Worm (Caenorhabditis elegans): ENCODE data around the gene fat-7.

The fat-7 gene

DNA sequence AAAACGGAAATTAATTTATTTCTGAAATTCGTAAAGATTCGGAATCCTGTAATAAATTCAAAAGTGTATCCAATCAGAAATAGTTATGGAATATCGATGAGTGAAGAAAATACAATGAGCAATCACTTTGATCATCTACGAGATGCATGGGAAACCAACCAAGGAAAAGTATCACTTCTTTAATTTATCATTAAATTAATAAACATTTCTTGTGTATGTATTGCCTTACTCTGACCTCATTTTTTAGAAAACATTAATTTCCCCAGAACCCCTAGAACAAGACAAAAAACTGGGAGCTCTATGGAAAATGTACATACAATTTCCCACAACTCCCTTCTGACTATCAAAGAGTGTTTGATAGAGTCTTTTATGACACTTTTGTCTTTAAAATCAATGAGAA lies 19.0 kb downstream of the fat-7 start, which contains the start of gene F10D2.16:
TSS of gene F10D2.16 (plus strand) at position 301 of the 400 bp plus-strand sequence.
- TF ChIP-seq nhr-67 (tag; optimal IDR thresholded peaks at IDR 0.05) (no peak), snpc-4 (tag; optimal IDR thresholded peaks at IDR 0.05) (no peak), hmg-11 (tag; optimal IDR thresholded peaks at IDR 0.05) (no peak), daf-12 (tag; optimal IDR thresholded peaks at IDR 0.05) (no peak), eor-1 (tag; optimal IDR thresholded peaks at IDR 0.05) (no peak), unc-39 (tag; optimal IDR thresholded peaks at IDR 0.05) (no peak)

DNA sequence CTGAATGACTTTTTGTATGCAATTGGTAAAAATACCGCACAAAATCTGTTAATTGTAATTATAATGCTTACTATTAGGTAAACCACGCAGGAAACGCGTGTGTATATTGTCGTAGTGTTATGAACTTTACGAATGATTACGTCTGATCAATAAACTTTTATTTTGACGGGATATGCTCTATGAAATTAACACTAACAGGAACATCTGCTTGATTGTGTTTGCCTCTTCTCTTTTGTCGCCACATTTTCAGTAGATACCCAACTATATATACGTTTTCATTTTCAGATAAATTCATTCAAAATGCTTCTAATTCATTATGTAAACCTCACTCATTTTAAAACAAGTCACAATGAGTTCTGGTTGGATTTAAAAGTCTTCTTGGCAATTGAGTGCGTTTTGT lies 20.7 kb downstream of the fat-7 start, which contains the start of gene sre-10:
TSS of gene sre-10 (plus strand) at position 301 of the 400 bp plus-strand sequence.
- TF ChIP-seq tbx-2 (tag; optimal IDR thresholded peaks at IDR 0.05) = no peak
- no peak for TF ChIP-seq hmg-11 (tag; optimal IDR thresholded peaks at IDR 0.05)
- no peak for TF ChIP-seq mdl-1 (tag; optimal IDR thresholded peaks at IDR 0.05)
- no peak for TF ChIP-seq unc-62 (GFP tag; optimal IDR thresholded peaks at IDR 0.05)
- TF ChIP-seq eor-1 (tag; optimal IDR thresholded peaks at IDR 0.05) = no peak
- no peak for TF ChIP-seq egl-27 (tag; optimal IDR thresholded peaks at IDR 0.05)

DNA sequence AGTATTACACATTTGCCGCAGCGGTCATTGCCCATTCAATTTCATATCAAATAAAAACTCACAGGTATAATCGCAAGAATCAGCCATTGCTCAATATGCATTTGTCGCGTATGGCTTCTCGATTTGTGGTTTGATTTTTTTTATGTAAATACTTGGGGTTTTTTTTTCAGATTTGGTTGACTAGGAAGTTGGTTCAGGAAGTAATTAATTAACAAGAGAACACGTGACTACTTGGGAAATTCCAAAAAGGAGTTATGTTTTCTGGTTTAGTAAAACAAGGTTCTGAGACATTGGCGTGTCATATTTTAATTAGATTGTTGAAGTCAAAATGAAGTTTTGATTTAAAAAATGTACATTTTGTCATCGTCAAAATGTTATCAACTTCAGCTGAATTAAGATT lies 22.0 kb downstream of the fat-7 start, which contains the start of gene srx-36:
TSS of gene srx-36 (minus strand) at position 101 of the 400 bp plus-strand sequence.
- TF ChIP-seq lsy-12 (tag; optimal IDR thresholded peaks at IDR 0.05) (no peak), lin-39 (tag; optimal IDR thresholded peaks at IDR 0.05) (no peak)

DNA sequence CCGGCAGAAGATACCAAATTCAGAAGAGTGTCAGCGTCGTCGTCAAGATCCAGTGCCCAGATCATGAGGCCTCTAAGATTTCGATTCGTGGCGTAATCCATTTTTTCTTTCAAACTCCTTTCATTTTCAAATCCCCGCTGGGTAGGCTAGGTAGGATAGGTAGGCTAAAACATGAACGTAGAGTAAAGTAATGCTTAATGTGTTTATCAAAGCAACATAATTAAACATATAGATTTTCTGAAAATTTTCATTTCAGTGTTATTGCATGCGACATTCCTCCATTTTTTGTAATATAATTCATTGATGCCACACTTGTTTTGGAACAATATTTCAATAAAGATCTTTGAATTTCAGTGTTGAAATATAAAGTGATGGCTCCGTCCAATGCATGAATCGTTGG lies 23.5 kb downstream of the fat-7 start, which contains the start of gene T01C4.8:
TSS of gene T01C4.8 (minus strand) at position 101 of the 400 bp plus-strand sequence.
- no peak for TF ChIP-seq nhr-28 (tag; optimal IDR thresholded peaks at IDR 0.05)
- TF ChIP-seq lsy-12 (tag; optimal IDR thresholded peaks at IDR 0.05) = no peak
- no peak for TF ChIP-seq ZK546.5 (tag; optimal IDR thresholded peaks at IDR 0.05)
- no peak for TF ChIP-seq nhr-43 (tag; optimal IDR thresholded peaks at IDR 0.05; ENCODE audit: poor library complexity, severe bottlenecking)
- TF ChIP-seq lin-15B (tag; optimal IDR thresholded peaks at IDR 0.05) = no peak
- TF ChIP-seq jun-1 (tag; optimal IDR thresholded peaks at IDR 0.05) = no peak
- TF ChIP-seq tbx-2 (tag; optimal IDR thresholded peaks at IDR 0.05) = no peak
- TF ChIP-seq aly-2 (tag; optimal IDR thresholded peaks at IDR 0.05) = no peak
- no peak for TF ChIP-seq ceh-16 (tag; optimal IDR thresholded peaks at IDR 0.05)
- no peak for TF ChIP-seq daf-12 (tag; optimal IDR thresholded peaks at IDR 0.05)
- no peak for TF ChIP-seq nhr-76 (tag; optimal IDR thresholded peaks at IDR 0.05)

DNA sequence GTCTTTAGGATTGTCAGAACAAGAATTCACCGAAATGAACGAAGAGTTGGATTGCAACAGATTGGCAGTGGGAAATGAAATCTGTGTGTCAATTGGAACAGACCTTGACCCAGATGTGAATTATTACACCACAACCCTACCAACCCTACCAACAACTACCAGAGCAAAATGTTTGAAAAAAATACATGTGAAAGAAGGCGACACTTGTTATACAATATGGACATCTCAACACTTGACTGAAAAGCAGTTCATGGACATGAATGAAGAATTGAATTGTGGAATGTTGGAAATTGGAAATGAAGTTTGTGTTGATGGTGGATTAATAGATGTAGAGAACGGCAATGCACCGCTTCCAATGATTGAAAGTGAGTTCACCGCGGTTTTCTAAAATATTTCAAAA lies 29.0 kb downstream of the fat-7 start:
- TF ChIP-seq fos-1 (tag; optimal IDR thresholded peaks at IDR 0.05) (no peak), snpc-4 (tag; optimal IDR thresholded peaks at IDR 0.05) (no peak), ztf-11 (tag; optimal IDR thresholded peaks at IDR 0.05) (no peak), ZK546.5 (tag; optimal IDR thresholded peaks at IDR 0.05) (no peak), lsy-12 (tag; optimal IDR thresholded peaks at IDR 0.05) (no peak), ceh-82 (tag; optimal IDR thresholded peaks at IDR 0.05) (no peak), egl-5 (tag; optimal IDR thresholded peaks at IDR 0.05) (no peak)

DNA sequence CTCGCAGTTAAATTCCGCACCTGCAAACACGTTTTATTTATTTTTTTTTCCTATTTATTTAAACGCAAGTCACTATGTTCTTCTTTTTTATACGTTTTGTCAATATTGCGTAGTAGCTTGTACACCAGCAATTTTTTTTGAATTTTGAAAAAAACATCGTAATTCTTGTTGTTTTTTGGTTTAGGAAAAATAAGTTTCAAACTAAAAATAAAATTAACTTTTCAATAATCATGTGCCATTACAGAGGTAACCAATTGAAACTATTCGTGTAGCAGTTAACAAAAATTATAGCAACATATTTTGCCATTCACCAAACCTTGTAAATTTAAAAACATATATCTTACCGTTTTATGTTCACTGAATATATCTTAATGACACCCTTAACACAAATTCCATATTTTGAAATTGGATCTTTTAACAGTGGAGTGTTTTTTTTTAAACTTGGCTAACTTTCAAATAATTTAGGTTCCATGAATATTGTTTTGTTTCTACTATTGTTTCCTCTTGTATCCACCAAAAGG lies 29.7 kb downstream of the fat-7 start, which contains the start of gene lmd-5:
TSS of gene lmd-5 (plus strand) at position 471 of the 521 bp plus-strand sequence.
- TF ChIP-seq nfya-1 (tag; optimal IDR thresholded peaks at IDR 0.05; ENCODE audit: insufficient read depth) (no peak), ZK546.5 (tag; optimal IDR thresholded peaks at IDR 0.05) (no peak), ama-1 (optimal IDR thresholded peaks at IDR 0.05) (no peak), pha-4 (tag; optimal IDR thresholded peaks at IDR 0.05) (peak; percentile 63), elt-3 (tag; optimal IDR thresholded peaks at IDR 0.05) (no peak), ztf-11 (tag; optimal IDR thresholded peaks at IDR 0.05) (no peak), daf-12 (tag; optimal IDR thresholded peaks at IDR 0.05) (no peak), zag-1 (tag; optimal IDR thresholded peaks at IDR 0.05) (no peak)

DNA sequence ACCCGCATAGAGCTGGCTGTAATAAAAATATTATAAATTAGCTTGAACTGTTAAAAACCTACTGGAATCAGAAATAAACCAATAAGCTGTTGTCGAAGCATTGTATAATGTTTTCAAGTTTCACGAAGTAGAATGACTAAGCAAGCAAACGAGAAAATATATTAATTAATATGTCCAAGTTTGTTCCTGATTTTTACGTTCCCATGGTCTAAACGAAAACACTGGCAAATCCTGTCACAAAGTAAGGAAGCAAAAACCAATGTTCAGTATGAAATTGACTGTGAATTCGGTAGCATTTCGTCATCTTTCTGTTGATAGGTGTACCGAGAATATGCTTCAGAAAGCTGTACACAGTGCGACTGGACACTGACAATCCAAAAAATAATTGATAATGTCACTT lies 32.8 kb downstream of the fat-7 start, which contains the start of gene srx-34:
TSS of gene srx-34 (minus strand) at position 101 of the 400 bp plus-strand sequence.
- TF ChIP-seq nhr-67 (tag; optimal IDR thresholded peaks at IDR 0.05) (no peak), elt-1 (tag; optimal IDR thresholded peaks at IDR 0.05) (no peak), ceh-16 (tag; optimal IDR thresholded peaks at IDR 0.05) (no peak), lin-15B (tag; optimal IDR thresholded peaks at IDR 0.05) (no peak), nhr-25 (tag; optimal IDR thresholded peaks at IDR 0.05) (no peak), mml-1 (tag; optimal IDR thresholded peaks at IDR 0.05) (no peak)

All from whole organism, L3 larva.